Worm (Caenorhabditis elegans) whole organism, midembryonic: ENCODE data around the gene ptc-1.

Experiments
- T22C8.4 ChIP-seq: fragments of 200-800 bp; sonication (Bioruptor generic); IDR thresholded peaks from 2 replicates; pipeline ENCODE4 v1.3.6; 2022; ENCODE audit warnings: missing genetic modification characterization, missing compliant biosample characterization
- cog-1 ChIP-seq: sonication (generic microtip); optimal IDR thresholded peaks from 2 replicates; lab custom pipeline; 2016; ENCODE audit warnings: missing genetic modification characterization, missing compliant biosample characterization
- flt-1 ChIP-seq: fragments of 200-800 bp; sonication (Bioruptor generic); IDR thresholded peaks from 2 replicates; pipeline ENCODE4 v1.3.6; 2022; ENCODE audit warnings: missing genetic modification characterization, missing compliant biosample characterization
- klf-2 ChIP-seq: fragments of 200-800 bp; sonication (Bioruptor generic); conservative IDR thresholded peaks from 2 replicates; pipeline ENCODE4 v1.3.6; 2022; ENCODE audit warnings: missing genetic modification reagents, missing genetic modification characterization, missing compliant biosample characterization
- med-1 ChIP-seq: sonication (generic microtip); optimal IDR thresholded peaks from 2 replicates; lab custom pipeline; 2017; ENCODE audit warnings: missing genetic modification characterization, mild to moderate bottlenecking, missing compliant biosample characterization, antibody characterized with exemption, missing genetic modification reagents; ENCODE audit not compliant: insufficient read depth
- ref-1 ChIP-seq: fragments of 200-800 bp; sonication (Bioruptor generic); conservative IDR thresholded peaks from 2 replicates; pipeline ENCODE4 v1.3.6; 2022; ENCODE audit warnings: missing genetic modification reagents, missing genetic modification characterization, missing compliant biosample characterization
- tab-1 ChIP-seq: fragments of 200-800 bp; sonication (Bioruptor generic); IDR thresholded peaks from 2 replicates; pipeline ENCODE4 v1.3.6; 2022; ENCODE audit warnings: missing genetic modification characterization, missing compliant biosample characterization
- ztf-23 ChIP-seq: fragments of 200-800 bp; sonication (Bioruptor generic); IDR thresholded peaks from 2 replicates; pipeline ENCODE4 v1.3.6; 2022; ENCODE audit warnings: missing genetic modification reagents, missing genetic modification characterization, missing compliant biosample characterization
- ztf-29 ChIP-seq: fragments of 200-800 bp; sonication (Bioruptor generic); IDR thresholded peaks from 2 replicates; pipeline ENCODE4 v1.3.6; 2022; ENCODE audit warnings: missing genetic modification reagents, missing genetic modification characterization, missing compliant biosample characterization

Gene ptc-1

DNA sequence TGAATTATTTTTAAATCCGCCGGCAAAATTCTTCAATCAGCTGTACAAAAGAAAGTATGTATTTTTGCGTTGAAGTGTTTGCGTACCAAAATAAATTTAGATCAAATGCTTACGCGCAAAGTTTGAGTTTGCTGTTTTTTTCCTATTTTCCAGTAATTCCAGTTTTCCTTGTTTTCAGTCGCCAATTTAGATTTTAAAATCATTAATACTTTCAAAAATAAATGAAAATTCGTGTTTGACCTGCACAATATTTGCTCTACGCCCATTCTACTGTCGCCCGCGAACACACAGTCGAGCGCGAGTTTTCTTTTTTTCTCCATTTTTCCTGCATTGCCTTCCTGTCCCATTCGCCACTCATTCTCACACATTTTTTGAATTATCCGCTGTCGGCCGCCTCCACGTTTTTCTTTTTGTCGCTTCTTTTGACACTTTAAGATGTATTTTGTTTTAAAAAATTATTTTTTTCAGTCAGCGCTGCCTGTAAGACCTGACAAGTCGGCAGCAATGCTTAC is at the start of gene ptc-1:
TSS of gene ptc-1 (plus strand) at position 462 of the 512 bp plus-strand sequence.
- TF ChIP-seq med-1 (GFP tag; lab: Kevin White, UChicago) (no peak), ztf-29 (GFP tag; lab: Robert Waterston, UW) (no peak), flt-1 (no peak), T22C8.4 (GFP tag; lab: Robert Waterston, UW) (no peak), ref-1 (GFP tag; lab: Robert Waterston, UW) (no peak), cog-1 (no peak), klf-2 (no peak), tab-1 (GFP tag; lab: Robert Waterston, UW) (no peak), ztf-23 (no peak)

DNA sequence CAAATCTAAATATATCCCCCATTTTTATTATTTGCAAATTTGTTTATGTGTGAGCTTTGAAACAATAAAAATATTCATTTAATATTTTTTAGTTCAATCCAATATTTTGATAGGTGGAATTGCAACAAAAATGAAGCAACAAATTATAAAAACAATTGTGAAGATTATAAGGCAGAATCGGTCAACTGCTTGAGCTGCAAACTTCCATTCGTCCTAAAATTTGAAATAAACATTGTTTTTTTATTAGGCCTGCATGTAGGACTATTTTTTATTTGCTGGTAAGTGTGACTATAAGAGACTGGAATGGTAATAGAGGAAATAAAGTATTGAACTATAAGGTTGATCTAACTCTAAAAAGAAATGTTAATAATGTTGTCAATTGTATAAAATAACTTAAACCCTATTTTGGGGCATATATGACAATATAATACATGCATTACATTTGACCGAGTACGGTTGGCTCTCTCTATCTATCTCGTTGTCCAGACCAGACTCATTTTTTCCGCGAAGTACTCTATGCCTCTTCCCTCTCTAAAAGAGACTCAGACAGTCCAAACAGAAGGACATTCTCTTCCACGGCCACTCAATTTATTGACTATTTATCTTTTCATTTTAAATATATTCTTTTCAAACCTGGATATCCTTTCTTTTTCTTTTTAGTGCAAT is 47.3 kb upstream of the ptc-1 start, which contains the start of gene T09A5.4:
TSS of gene T09A5.4 (plus strand) at position 616 of the 666 bp plus-strand sequence.
- TF ChIP-seq T22C8.4 (GFP tag; lab: Robert Waterston, UW): no peak
- no peak for TF ChIP-seq ztf-29 (GFP tag; lab: Robert Waterston, UW)
- TF ChIP-seq med-1 (GFP tag; lab: Kevin White, UChicago): no peak
- TF ChIP-seq flt-1: no peak
- TF ChIP-seq tab-1 (GFP tag; lab: Robert Waterston, UW): no peak
- no peak for TF ChIP-seq klf-2
- TF ChIP-seq cog-1: no peak
- no peak for TF ChIP-seq ref-1 (GFP tag; lab: Robert Waterston, UW)
- no peak for TF ChIP-seq ztf-23

DNA sequence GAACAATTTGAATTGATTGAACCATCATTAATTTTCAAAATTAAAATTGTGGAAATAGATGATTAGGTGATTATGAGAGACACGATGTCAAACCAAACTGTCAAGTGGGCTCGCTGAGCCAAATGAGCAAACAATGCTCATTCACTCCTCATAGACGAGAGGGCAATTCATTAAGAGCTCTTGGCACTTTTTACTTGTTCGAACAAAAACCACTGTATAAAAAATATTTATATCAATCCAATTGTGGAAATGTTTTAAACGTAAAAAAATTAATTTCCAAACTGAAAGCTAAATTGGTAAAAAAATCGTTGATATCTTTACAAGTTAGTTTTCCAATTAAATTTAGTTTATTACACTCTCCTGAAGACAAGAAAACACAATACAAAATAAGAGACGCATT is 43.3 kb upstream of the ptc-1 start, which contains the start of gene acr-7:
TSS of gene acr-7 (minus strand) at position 101 of the 400 bp plus-strand sequence.
- TF ChIP-seq med-1 (GFP tag; lab: Kevin White, UChicago) (no peak), ztf-29 (GFP tag; lab: Robert Waterston, UW) (no peak), cog-1 (no peak), flt-1 (no peak), T22C8.4 (GFP tag; lab: Robert Waterston, UW) (no peak), klf-2 (no peak), tab-1 (GFP tag; lab: Robert Waterston, UW) (no peak), ztf-23 (no peak), ref-1 (GFP tag; lab: Robert Waterston, UW) (no peak)

DNA sequence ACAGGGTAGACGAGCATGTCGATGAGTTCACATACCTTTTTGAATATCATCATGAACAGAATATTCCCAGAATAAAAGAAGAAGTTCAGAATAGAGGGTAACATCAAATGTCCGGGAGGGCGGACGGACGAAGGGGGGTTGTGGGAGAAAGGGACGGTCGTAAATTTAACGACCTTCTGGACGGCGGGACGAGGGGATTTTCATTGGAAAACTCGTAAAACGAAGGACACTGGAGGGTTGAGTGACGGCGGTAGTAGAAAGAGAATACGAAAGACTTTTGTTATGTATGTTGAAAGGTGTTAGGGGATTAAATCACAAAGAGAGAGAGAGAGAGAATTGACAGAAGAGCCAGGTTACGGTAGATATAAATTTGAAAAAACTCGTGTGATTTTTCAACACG is 42.4 kb upstream of the ptc-1 start:
- TF ChIP-seq med-1 (GFP tag; lab: Kevin White, UChicago) (no peak), ztf-23 (no peak), T22C8.4 (GFP tag; lab: Robert Waterston, UW) (no peak), klf-2 (no peak), ref-1 (GFP tag; lab: Robert Waterston, UW) (no peak), flt-1 (no peak), tab-1 (GFP tag; lab: Robert Waterston, UW) (no peak), cog-1 (no peak), ztf-29 (GFP tag; lab: Robert Waterston, UW) (no peak)

DNA sequence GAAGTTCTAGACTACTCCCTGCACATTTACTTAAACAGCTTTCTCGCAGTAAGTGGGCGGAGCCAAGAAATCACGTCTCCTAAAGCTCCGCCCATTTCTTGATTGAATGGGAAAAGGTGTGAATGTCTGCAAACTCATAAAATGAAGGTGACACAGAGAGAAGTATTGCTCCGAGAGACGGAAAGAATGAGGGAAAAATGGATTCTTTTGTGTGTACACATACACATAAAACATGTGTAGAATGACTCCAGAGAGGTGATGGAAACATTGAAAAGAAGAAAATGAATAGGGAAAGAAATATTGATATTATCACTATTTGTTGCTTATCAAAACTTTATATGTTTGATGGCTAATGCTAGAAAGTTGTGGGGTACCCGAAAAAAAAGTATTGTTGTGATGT is 41.5 kb upstream of the ptc-1 start:
- TF ChIP-seq ref-1 (GFP tag; lab: Robert Waterston, UW) (no peak), tab-1 (GFP tag; lab: Robert Waterston, UW) (no peak), klf-2 (no peak), cog-1 (no peak), ztf-29 (GFP tag; lab: Robert Waterston, UW) (no peak), med-1 (GFP tag; lab: Kevin White, UChicago) (no peak), T22C8.4 (GFP tag; lab: Robert Waterston, UW) (no peak), flt-1 (no peak), ztf-23 (no peak)

DNA sequence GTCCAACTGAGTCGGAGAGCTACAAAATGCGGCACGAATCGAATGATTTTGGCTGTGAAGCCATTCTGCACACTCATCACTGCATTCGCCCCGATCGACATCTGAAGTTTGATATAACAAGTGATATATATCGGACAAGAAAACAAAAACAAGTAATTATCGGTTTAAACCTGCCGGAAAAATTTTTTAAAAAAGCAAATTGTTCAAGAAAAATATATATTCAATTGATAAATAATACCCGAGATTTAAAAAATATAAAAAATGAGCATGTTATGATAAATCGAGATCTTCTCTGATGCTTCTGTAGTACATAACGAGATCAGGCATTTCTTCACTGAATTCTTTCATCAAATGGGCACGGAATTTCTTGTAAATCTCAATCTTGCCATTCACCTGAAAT is 39.3 kb upstream of the ptc-1 start, which contains the start of gene T09A5.5:
TSS of gene T09A5.5 (minus strand) at position 101 of the 400 bp plus-strand sequence.
- no peak for TF ChIP-seq ztf-23

DNA sequence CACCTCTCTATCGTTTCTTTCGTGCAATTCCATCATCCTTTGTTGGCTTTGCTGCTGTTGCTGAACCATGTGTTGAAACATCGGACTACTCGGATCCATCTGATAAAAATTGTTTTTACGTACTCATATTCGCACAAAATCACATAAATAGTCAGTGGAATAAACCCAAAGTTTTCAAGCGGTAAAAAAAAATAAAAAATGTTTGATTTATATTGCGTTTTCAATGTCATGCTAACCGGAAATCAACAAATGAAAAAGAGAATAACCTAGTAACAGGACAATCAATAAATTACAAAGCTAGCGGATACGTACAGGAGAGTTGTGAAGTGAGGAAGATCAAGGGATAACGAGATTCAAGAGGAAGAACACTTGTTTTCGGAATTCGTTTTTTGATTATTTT is 38.1 kb upstream of the ptc-1 start, which contains the start of gene mdt-10:
TSS of gene mdt-10 (minus strand) at position 101 of the 400 bp plus-strand sequence.
- TF ChIP-seq med-1 (GFP tag; lab: Kevin White, UChicago): no peak
- no peak for TF ChIP-seq ztf-29 (GFP tag; lab: Robert Waterston, UW)
- TF ChIP-seq cog-1: no peak
- TF ChIP-seq tab-1 (GFP tag; lab: Robert Waterston, UW): no peak
- TF ChIP-seq ztf-23: no peak
- no peak for TF ChIP-seq T22C8.4 (GFP tag; lab: Robert Waterston, UW)
- TF ChIP-seq flt-1: no peak
- TF ChIP-seq ref-1 (GFP tag; lab: Robert Waterston, UW): no peak

DNA sequence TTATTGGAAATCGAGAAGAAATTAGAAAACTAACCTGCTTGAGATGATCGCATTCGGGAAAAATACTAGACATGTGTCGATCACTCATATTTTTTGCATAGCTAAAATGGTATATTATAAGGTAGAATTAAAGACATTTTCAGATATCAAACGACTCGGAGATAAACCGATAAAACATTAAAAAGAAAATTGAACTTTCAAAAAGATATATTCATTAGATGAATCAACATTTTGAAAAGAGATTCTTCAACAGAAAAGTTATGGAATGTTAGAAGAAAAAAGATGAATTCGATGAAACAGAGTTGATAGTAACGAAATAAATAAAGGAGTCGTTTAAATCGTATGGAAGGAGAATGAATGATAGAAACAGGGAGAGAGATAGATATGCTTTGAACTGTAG is 37.4 kb upstream of the ptc-1 start, which contains the start of gene mdmh-35:
TSS of gene mdmh-35 (minus strand) at position 101 of the 400 bp plus-strand sequence.
- TF ChIP-seq ref-1 (GFP tag; lab: Robert Waterston, UW): no peak
- TF ChIP-seq med-1 (GFP tag; lab: Kevin White, UChicago): no peak
- TF ChIP-seq T22C8.4 (GFP tag; lab: Robert Waterston, UW): no peak
- no peak for TF ChIP-seq flt-1
- TF ChIP-seq cog-1: no peak
- TF ChIP-seq klf-2: no peak
- TF ChIP-seq ztf-29 (GFP tag; lab: Robert Waterston, UW): no peak
- no peak for TF ChIP-seq ztf-23
- no peak for TF ChIP-seq tab-1 (GFP tag; lab: Robert Waterston, UW)

DNA sequence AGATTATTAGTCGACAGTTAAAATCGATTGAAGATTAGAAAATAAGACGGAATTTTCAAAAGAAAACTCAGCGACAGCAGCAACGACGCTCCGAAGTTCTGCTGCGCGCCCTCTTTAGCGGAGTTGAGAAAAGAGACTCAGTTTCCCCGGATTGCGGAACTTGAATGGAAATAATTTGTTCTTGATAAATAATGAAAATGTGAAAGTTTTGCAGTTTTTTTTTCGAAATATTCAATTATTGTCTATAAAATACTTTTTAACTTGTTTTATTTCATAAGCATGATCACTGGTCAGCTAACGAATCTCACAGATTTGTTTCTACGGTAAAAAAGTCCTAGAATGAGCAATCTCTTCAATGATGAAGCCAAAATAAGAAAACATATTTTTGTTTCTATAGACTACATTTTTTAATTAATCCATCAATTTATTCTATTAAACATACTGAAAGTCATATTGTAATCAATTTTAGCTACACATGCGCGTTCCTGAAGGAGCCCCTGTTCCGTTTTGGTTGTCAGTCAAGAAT is 35.5 kb upstream of the ptc-1 start, which contains the start of the genes cec-3 and T09A5.15:
TSS of gene cec-3 (minus strand) at position 116 of the 526 bp plus-strand sequence.
TSS of gene T09A5.15 (plus strand) at position 476 of the 526 bp plus-strand sequence.
- TF ChIP-seq med-1 (GFP tag; lab: Kevin White, UChicago): no peak
- no peak for TF ChIP-seq tab-1 (GFP tag; lab: Robert Waterston, UW)
- peak; percentile 48; the same call in 1 of the 2 replicates for TF ChIP-seq flt-1
- no peak for TF ChIP-seq ref-1 (GFP tag; lab: Robert Waterston, UW)
- no peak for TF ChIP-seq T22C8.4 (GFP tag; lab: Robert Waterston, UW)
- 0 out of 2 replicates have a peak, but pooled peaks have one; percentile 35 for TF ChIP-seq ztf-23
- no peak for TF ChIP-seq klf-2
- TF ChIP-seq ztf-29 (GFP tag; lab: Robert Waterston, UW): no peak; the same call in 1 of the 2 replicates
- TF ChIP-seq cog-1: peak; percentile 22
